Worm (Caenorhabditis elegans) whole organism, midembryonic: Measurements from ENCODE around the gene tkt-1.

ENCODE experiments used
- T22C8.4 ChIP-seq: fragments of 200-800 bp; sonication (Bioruptor generic); IDR thresholded peaks from 2 replicates; pipeline ENCODE4 v1.3.6; 2022; ENCODE audit warnings: missing genetic modification characterization, missing compliant biosample characterization
- cog-1 ChIP-seq: sonication (generic microtip); optimal IDR thresholded peaks from 2 replicates; lab custom pipeline; 2016; ENCODE audit warnings: missing genetic modification characterization, missing compliant biosample characterization
- flt-1 ChIP-seq: fragments of 200-800 bp; sonication (Bioruptor generic); IDR thresholded peaks from 2 replicates; pipeline ENCODE4 v1.3.6; 2022; ENCODE audit warnings: missing genetic modification characterization, missing compliant biosample characterization
- klf-2 ChIP-seq: fragments of 200-800 bp; sonication (Bioruptor generic); conservative IDR thresholded peaks from 2 replicates; pipeline ENCODE4 v1.3.6; 2022; ENCODE audit warnings: missing genetic modification reagents, missing genetic modification characterization, missing compliant biosample characterization
- med-1 ChIP-seq: sonication (generic microtip); optimal IDR thresholded peaks from 2 replicates; lab custom pipeline; 2017; ENCODE audit warnings: missing genetic modification characterization, mild to moderate bottlenecking, missing compliant biosample characterization, antibody characterized with exemption, missing genetic modification reagents; ENCODE audit not compliant: insufficient read depth
- ref-1 ChIP-seq: fragments of 200-800 bp; sonication (Bioruptor generic); conservative IDR thresholded peaks from 2 replicates; pipeline ENCODE4 v1.3.6; 2022; ENCODE audit warnings: missing genetic modification reagents, missing genetic modification characterization, missing compliant biosample characterization
- tab-1 ChIP-seq: fragments of 200-800 bp; sonication (Bioruptor generic); IDR thresholded peaks from 2 replicates; pipeline ENCODE4 v1.3.6; 2022; ENCODE audit warnings: missing genetic modification characterization, missing compliant biosample characterization
- ztf-23 ChIP-seq: fragments of 200-800 bp; sonication (Bioruptor generic); IDR thresholded peaks from 2 replicates; pipeline ENCODE4 v1.3.6; 2022; ENCODE audit warnings: missing genetic modification reagents, missing genetic modification characterization, missing compliant biosample characterization
- ztf-29 ChIP-seq: fragments of 200-800 bp; sonication (Bioruptor generic); IDR thresholded peaks from 2 replicates; pipeline ENCODE4 v1.3.6; 2022; ENCODE audit warnings: missing genetic modification reagents, missing genetic modification characterization, missing compliant biosample characterization

Gene tkt-1

DNA sequence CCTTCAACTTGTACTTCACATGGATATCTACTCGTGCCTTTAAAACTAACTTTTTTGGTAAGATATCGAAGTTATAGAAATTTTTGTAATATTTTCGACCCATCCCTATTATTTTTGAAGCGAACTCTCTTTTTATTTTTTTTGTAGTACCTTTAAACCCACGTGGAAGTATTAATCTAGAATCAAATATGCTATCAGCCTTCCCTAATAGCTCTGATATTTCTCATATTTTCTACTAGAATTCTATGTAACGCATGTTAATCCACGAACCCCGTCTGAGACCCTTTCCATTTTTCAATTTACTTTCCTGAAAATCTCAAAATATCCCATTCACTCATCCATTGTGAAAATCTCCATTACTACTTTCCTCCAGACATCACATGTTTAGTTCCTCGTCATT is 29.9 kb downstream of the tkt-1 start:
- TF ChIP-seq T22C8.4 (GFP tag; lab: Robert Waterston, UW) (no peak), med-1 (GFP tag; lab: Kevin White, UChicago) (no peak), ztf-29 (GFP tag; lab: Robert Waterston, UW) (no peak), tab-1 (GFP tag; lab: Robert Waterston, UW) (no peak), flt-1 (no peak), ztf-23 (no peak), ref-1 (GFP tag; lab: Robert Waterston, UW) (no peak)

- TF ChIP-seq klf-2: no peak
- TF ChIP-seq ztf-23: no peak
- TF ChIP-seq ref-1 (GFP tag; lab: Robert Waterston, UW): no peak
- no peak for TF ChIP-seq med-1 (GFP tag; lab: Kevin White, UChicago)
- no peak for TF ChIP-seq tab-1 (GFP tag; lab: Robert Waterston, UW)
- no peak for TF ChIP-seq flt-1
- TF ChIP-seq cog-1 (tag; lab: Kevin White, UChicago): no peak
- no peak for TF ChIP-seq ztf-29 (GFP tag; lab: Robert Waterston, UW)
These were observed 30.4 kb downstream of the tkt-1 start, which contains the start of gene Y43C5A.3 for ce11 chrIV:10273781-10274313. Y43C5A.3 (plus strand) TSS chrIV:10274036.

ce11 chrIV:10275050-10275449 is 31.6 kb downstream of the tkt-1 start:
- TF ChIP-seq klf-2 (no peak), ref-1 (GFP tag; lab: Robert Waterston, UW) (no peak), ztf-29 (GFP tag; lab: Robert Waterston, UW) (no peak), T22C8.4 (GFP tag; lab: Robert Waterston, UW) (no peak), med-1 (GFP tag; lab: Kevin White, UChicago) (no peak), cog-1 (tag; lab: Kevin White, UChicago) (no peak)

ce11 chrIV:10276960-10277359 is 33.5 kb downstream of the tkt-1 start, which contains the start of gene Y43C5A.7:
Y43C5A.7 (plus strand) TSS chrIV:10277260.
- TF ChIP-seq med-1 (GFP tag; lab: Kevin White, UChicago) (no peak), flt-1 (no peak), ztf-23 (no peak), cog-1 (tag; lab: Kevin White, UChicago) (no peak), ref-1 (GFP tag; lab: Robert Waterston, UW) (no peak), T22C8.4 (GFP tag; lab: Robert Waterston, UW) (no peak), ztf-29 (GFP tag; lab: Robert Waterston, UW) (no peak), klf-2 (no peak), tab-1 (GFP tag; lab: Robert Waterston, UW) (no peak)

DNA sequence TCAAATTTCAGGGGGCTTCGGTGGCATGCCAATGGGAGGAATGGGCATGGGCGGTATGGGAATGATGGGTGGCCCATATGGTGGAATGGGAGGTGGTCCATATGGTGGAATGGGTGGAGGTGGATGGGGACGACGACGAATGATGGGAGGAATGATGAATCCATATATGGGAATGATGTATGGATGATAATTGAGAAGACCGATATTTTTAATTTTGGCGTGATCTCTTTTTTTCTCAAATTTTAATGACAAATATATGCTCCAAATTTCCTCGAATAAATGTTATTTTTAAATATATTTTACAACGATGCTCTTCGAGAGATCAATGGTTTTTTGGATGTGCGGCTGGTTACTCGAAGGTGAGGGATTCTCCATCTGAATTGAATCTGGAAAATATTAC is 34.3 kb downstream of the tkt-1 start, which contains the start of gene Y43C5A.4:
TSS of gene Y43C5A.4 (plus strand) at position 301 of the 400 bp plus-strand sequence.
- TF ChIP-seq med-1 (GFP tag; lab: Kevin White, UChicago) (no peak), T22C8.4 (GFP tag; lab: Robert Waterston, UW) (no peak), cog-1 (tag; lab: Kevin White, UChicago) (no peak), ztf-29 (GFP tag; lab: Robert Waterston, UW) (no peak), ztf-23 (no peak), ref-1 (GFP tag; lab: Robert Waterston, UW) (no peak), flt-1 (no peak), tab-1 (GFP tag; lab: Robert Waterston, UW) (no peak), klf-2 (no peak)

DNA sequence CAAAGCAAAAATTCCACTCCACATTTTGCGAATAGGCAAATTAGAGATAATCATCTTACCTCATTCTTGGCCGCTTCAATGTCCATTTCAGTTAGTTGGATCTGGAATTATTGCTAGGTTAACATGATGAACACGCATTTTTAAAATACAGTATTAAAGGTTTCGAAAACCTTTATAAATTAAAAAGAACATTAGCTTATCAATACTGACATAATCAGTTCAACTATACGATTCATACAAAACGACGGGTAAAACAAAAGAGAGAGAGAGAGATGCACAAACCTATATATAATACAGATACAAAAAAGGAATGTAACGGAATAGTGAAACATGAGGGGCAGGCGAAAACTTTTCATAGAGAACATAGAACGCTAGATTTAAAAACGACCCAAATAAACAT is 38.1 kb downstream of the tkt-1 start, which contains the start of gene thk-1:
TSS of gene thk-1 (minus strand) at position 101 of the 400 bp plus-strand sequence.
- TF ChIP-seq cog-1 (tag; lab: Kevin White, UChicago) (no peak), ztf-23 (no peak), tab-1 (GFP tag; lab: Robert Waterston, UW) (no peak), T22C8.4 (GFP tag; lab: Robert Waterston, UW) (no peak), med-1 (GFP tag; lab: Kevin White, UChicago) (no peak), klf-2 (no peak), flt-1 (no peak), ref-1 (GFP tag; lab: Robert Waterston, UW) (no peak), ztf-29 (GFP tag; lab: Robert Waterston, UW) (no peak)

ce11 chrIV:10284194-10284910 is 40.9 kb downstream of the tkt-1 start, which contains the start of gene rad-51:
rad-51 (minus strand) TSS chrIV:10284244.
- no peak for TF ChIP-seq ref-1 (GFP tag; lab: Robert Waterston, UW)
- TF ChIP-seq cog-1 (tag; lab: Kevin White, UChicago): peak; percentile 38
- 0 out of 2 replicates have a peak, but pooled peaks have one; percentile 9 for TF ChIP-seq tab-1 (GFP tag; lab: Robert Waterston, UW)

DNA sequence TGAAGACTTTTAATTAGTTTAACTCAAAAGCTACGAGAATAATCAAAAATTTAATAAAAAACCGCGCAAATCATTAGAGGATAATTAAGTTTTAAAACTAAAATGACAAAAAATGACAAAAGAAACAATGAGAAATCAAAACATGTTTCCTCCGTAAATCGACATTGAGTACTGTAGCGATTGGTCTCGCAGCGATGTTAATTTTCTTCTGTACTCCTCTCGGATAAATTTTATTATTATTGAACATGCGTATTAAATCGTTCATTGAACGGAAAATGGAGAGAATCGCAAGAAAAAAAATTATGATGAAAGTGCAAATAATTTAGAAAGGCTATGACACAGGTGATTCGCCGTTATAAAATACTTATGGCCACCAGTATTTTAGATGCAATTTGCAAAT is 41.9 kb downstream of the tkt-1 start:
- no peak for TF ChIP-seq ztf-23
- no peak for TF ChIP-seq med-1 (GFP tag; lab: Kevin White, UChicago)
- no peak for TF ChIP-seq tab-1 (GFP tag; lab: Robert Waterston, UW)
- no peak for TF ChIP-seq cog-1 (tag; lab: Kevin White, UChicago)
- TF ChIP-seq T22C8.4 (GFP tag; lab: Robert Waterston, UW): no peak
- no peak for TF ChIP-seq ref-1 (GFP tag; lab: Robert Waterston, UW)
- TF ChIP-seq ztf-29 (GFP tag; lab: Robert Waterston, UW): no peak
- TF ChIP-seq flt-1: no peak
- TF ChIP-seq klf-2: no peak

DNA sequence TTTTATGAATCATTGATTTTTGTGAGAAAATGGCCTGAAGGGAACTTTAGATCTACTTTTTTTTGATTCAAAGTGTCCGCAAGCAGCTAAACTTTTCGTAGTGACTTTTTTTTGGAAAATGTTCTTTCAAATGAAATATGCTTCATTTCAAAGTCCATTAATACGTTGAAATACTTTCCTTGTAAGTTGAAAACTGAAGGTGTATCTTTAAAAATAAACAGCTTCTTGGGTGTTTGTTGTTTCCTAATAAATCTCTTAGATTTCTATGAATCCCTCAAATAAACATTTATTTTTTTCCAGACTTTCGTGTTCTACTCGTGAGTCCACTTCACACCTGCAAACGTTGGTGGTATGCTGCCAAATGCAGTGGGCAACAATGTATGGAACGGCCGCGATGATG is 43.2 kb downstream of the tkt-1 start, which contains the start of gene ebax-1:
TSS of gene ebax-1 (plus strand) at position 301 of the 400 bp plus-strand sequence.
- TF ChIP-seq med-1 (GFP tag; lab: Kevin White, UChicago) (no peak), ztf-29 (GFP tag; lab: Robert Waterston, UW) (no peak), klf-2 (no peak), ztf-23 (no peak)
